Fruit fly (Drosophila melanogaster): ENCODE results near the gene Akh.
A peak's percentile ranks its signal among the peaks of the same experiment; 100 is the strongest.

Gene Akh

DNA sequence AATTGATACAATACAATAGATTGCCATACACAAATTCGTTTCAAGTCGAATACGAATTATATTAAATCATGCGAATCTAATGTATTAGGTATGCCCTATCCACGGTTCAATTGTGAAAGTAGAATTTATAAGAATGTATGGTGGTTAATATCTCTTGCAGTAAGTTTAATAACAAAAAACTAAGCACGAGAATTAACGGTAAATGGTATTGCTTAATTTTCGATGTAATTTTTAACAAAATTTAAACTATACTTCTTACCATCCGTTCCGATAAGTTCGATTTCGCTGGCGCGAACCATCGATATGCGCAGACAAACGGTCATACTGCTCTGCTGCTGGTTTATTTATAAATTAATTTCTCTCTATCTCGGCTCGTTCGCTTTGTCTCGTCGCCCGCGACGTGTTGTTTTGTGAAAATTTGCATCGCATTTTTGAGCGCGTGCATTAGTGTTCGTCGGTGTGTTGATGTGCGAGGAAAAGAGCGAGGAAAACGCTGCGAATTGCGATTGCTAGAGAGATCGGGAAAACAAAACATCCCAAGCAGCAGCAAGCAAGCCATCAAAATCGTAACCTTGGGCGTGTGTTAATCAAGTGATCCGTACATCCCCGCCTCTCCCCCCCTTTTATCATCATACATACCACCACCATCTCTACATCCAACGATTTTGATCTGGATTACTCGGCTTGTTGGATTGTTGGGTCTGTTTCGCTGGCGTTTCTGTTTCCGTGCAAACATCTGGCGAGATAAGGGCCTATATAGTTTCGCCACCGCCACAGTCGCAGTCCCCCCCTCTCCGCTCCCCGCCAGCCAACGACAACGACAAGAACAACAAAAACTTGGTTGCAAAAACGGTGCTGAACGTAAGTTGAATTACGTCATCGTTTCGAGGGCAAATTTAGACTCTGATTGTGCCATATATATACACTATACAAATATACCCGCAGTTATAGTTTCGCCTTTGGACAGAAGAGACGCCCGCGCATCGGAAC is 37.7 kb upstream of the Akh start, which contains the start of gene Fit1 (continued):
- TF ChIP-seq CG6276 (GFP tag; optimal IDR thresholded peaks at IDR 0.05) (no peak), CG4318 (GFP tag; optimal IDR thresholded peaks at IDR 0.05) (no peak), CG8119 (GFP tag; IDR thresholded peaks at IDR 0.05) (no peak), spab (GFP tag; optimal IDR thresholded peaks at IDR 0.05) (no peak), ss (GFP tag; optimal IDR thresholded peaks at IDR 0.05) (peak; percentile 20 to 28), OdsH (GFP tag; optimal IDR thresholded peaks at IDR 0.05) (no peak), CG1621 (tag; optimal IDR thresholded peaks at IDR 0.05) (peak; percentile 14), CG6792 (GFP tag; optimal IDR thresholded peaks at IDR 0.05) (no peak), CG15336 (GFP tag; IDR thresholded peaks at IDR 0.05) (no peak), CG6163 (GFP tag; IDR thresholded peaks at IDR 0.05) (0 out of 3 replicates have a peak, but pooled peaks have one; percentile 32), fkh (GFP tag; optimal IDR thresholded peaks at IDR 0.05) (peak; percentile 43), Eip78C (GFP tag) (peak; percentile 23), Hr39 (GFP tag; optimal IDR thresholded peaks at IDR 0.05) (no peak), Sox14 (GFP tag; optimal IDR thresholded peaks at IDR 0.05) (peak; percentile 41), fd85E (GFP tag; optimal IDR thresholded peaks at IDR 0.05) (no peak), pdm3 (GFP tag; optimal IDR thresholded peaks at IDR 0.05) (no peak)

DNA sequence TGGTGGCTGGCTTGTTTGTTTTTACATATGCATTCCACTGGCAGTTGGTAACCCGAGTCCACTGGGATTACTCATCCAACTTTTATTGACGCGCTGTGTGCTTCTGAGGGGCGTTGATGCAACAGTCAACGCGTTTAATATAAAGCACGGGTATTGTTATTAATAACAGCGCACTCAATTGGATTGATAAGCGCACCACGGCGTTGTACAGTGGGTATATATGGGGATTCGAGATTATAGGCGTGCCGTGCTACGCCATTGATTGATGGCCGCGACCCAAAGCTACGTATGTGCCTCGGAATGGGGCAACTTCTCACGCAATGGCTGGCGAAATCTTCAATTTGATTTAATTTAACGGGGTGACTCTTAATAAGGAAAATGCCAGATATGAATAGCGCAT is 34.1 kb upstream of the Akh start:
- TF ChIP-seq salr (GFP tag; optimal IDR thresholded peaks at IDR 0.05) (no peak), achi (GFP tag; optimal IDR thresholded peaks at IDR 0.05) (no peak), CG32006 (GFP tag; optimal IDR thresholded peaks at IDR 0.05) (no peak), CG11902 (GFP tag; optimal IDR thresholded peaks at IDR 0.05) (no peak), CG9139 (GFP tag; optimal IDR thresholded peaks at IDR 0.05) (no peak), Smox (GFP tag; optimal IDR thresholded peaks at IDR 0.05) (no peak), CG31627 (GFP tag; optimal IDR thresholded peaks at IDR 0.05) (no peak), fkh (GFP tag; optimal IDR thresholded peaks at IDR 0.05) (no peak), OdsH (GFP tag; optimal IDR thresholded peaks at IDR 0.05) (no peak), CG6276 (GFP tag; optimal IDR thresholded peaks at IDR 0.05) (peak; percentile 37), svp (GFP tag) (peak; percentile 77), Eip75B (GFP tag; optimal IDR thresholded peaks at IDR 0.05) (peak; percentile 20), CG6163 (GFP tag; IDR thresholded peaks at IDR 0.05) (no peak), CG4318 (GFP tag; optimal IDR thresholded peaks at IDR 0.05) (no peak), spab (GFP tag; optimal IDR thresholded peaks at IDR 0.05) (no peak), lz (GFP tag; optimal IDR thresholded peaks at IDR 0.05) (no peak), net (GFP tag; optimal IDR thresholded peaks at IDR 0.05) (no peak), CG6792 (GFP tag; optimal IDR thresholded peaks at IDR 0.05) (no peak), cyc (GFP tag; optimal IDR thresholded peaks at IDR 0.05) (no peak), Hr38 (GFP tag; optimal IDR thresholded peaks at IDR 0.05) (no peak), CG11294 (GFP tag; IDR thresholded peaks at IDR 0.05) (no peak), ss (GFP tag; optimal IDR thresholded peaks at IDR 0.05) (peak in 1 of 2 experiments; percentile 20), CG16779 (tag; optimal IDR thresholded peaks at IDR 0.05) (no peak), Blimp-1 (GFP tag; optimal IDR thresholded peaks at IDR 0.05) (no peak), CG3919 (GFP tag; optimal IDR thresholded peaks at IDR 0.05) (no peak), Met (GFP tag; optimal IDR thresholded peaks at IDR 0.05) (no peak), Hr39 (GFP tag; optimal IDR thresholded peaks at IDR 0.05) (no peak), Lpt (GFP tag; optimal IDR thresholded peaks at IDR 0.05) (no peak), CG1621 (tag; optimal IDR thresholded peaks at IDR 0.05) (no peak), eg (GFP tag; IDR thresholded peaks at IDR 0.05) (no peak), CG3032 (tag; optimal IDR thresholded peaks at IDR 0.05) (no peak), Sox102F (GFP tag; optimal IDR thresholded peaks at IDR 0.05) (no peak), CG11762 (GFP tag; optimal IDR thresholded peaks at IDR 0.05; ENCODE audit: insufficient read depth) (no peak), pdm3 (GFP tag; optimal IDR thresholded peaks at IDR 0.05) (no peak), CG6854 (GFP tag; optimal IDR thresholded peaks at IDR 0.05) (no peak), CG15336 (GFP tag; IDR thresholded peaks at IDR 0.05) (no peak), Ets96B (tag; optimal IDR thresholded peaks at IDR 0.05) (no peak), CG8632 (GFP tag; optimal IDR thresholded peaks at IDR 0.05) (no peak), CG34406 (GFP tag; optimal IDR thresholded peaks at IDR 0.05) (no peak), CG8319 (GFP tag; optimal IDR thresholded peaks at IDR 0.05) (no peak), topi (GFP tag; optimal IDR thresholded peaks at IDR 0.05) (no peak), vri (GFP tag; optimal IDR thresholded peaks at IDR 0.05) (peak; percentile 80), Eip78C (GFP tag) (peak; percentile 69), Eip93F (GFP tag; optimal IDR thresholded peaks at IDR 0.05) (peak; percentile 51)
